Worm (Caenorhabditis elegans): ENCODE data around the gene cest-12.

Gene cest-12

DNA sequence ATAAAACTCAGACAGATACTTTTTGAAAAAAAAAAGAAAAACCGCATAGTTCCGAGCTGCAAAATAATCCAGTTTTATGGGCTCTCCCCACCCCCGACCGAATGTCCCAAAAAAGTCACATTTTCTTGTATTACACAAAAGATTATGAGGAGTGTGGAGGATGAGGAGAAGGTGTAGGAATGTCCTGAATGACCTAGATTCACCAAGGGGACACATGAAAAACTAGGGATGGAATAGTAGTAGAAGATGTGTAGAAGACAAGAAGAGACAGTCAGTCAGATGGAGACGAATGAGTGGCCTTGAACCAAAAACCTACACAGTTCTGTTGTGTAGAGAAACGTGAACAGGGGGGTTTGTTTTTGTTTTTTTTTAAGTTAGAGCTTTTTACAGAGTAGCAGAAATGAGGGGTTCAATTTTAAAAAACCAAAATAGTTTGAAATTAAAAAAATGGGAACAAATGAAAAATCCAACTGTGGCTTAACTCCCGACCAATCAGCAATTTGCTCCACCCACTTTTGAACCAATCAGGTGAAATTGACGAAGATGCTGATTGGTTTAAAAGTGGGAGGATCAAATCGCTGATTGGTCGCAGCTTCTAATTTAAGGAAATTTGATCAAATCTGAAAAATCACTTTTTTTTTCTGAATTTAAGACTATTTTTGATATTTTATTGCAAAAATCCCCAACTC is 35.2 kb upstream of the cest-12 start:
- peak; percentile 34 for TF ChIP-seq nhr-28 (tag; optimal IDR thresholded peaks at IDR 0.05)
- TF ChIP-seq set-16 (GFP tag; IDR thresholded peaks at IDR 0.05), result no peak
- no peak for TF ChIP-seq daf-8 (GFP tag; IDR thresholded peaks at IDR 0.05)
- TF ChIP-seq dmd-8 (GFP tag; IDR thresholded peaks at IDR 0.05), result no peak
- TF ChIP-seq attf-4 (tag; optimal IDR thresholded peaks at IDR 0.05), result no peak
- no peak for TF ChIP-seq spr-3 (GFP tag; optimal IDR thresholded peaks at IDR 0.05)
- no peak for TF ChIP-seq skn-1 (tag; optimal IDR thresholded peaks at IDR 0.05)
- TF ChIP-seq ztf-7 (tag; optimal IDR thresholded peaks at IDR 0.05), result no peak
- TF ChIP-seq ZK546.5 (tag; optimal IDR thresholded peaks at IDR 0.05), result no peak
- TF ChIP-seq nhr-25 (tag; optimal IDR thresholded peaks at IDR 0.05; ENCODE audit: borderline replicate concordance, insufficient read depth), result peak; percentile 60
- TF ChIP-seq aha-1 (tag), result peak; percentile 70
- no peak for TF ChIP-seq lsy-2 (tag; optimal IDR thresholded peaks at IDR 0.05)
- TF ChIP-seq lim-7 (GFP tag; IDR thresholded peaks at IDR 0.05), result no peak
- TF ChIP-seq zip-2 (tag; optimal IDR thresholded peaks at IDR 0.05), result no peak
- TF ChIP-seq lin-29 (GFP tag; IDR thresholded peaks at IDR 0.05), result no peak
- no peak for TF ChIP-seq Y75B8A.6 (GFP tag; IDR thresholded peaks at IDR 0.05)

ce11 chrIII:12139471-12139870 is 32.1 kb upstream of the cest-12 start:
- no peak for TF ChIP-seq attf-4 (tag; optimal IDR thresholded peaks at IDR 0.05)
- no peak for TF ChIP-seq nhr-6 (tag; optimal IDR thresholded peaks at IDR 0.05)
- peak; percentile 8 for TF ChIP-seq nhr-28 (tag; optimal IDR thresholded peaks at IDR 0.05)

- TF ChIP-seq nhr-28 (tag; optimal IDR thresholded peaks at IDR 0.05), result peak; percentile 80
- no peak for TF ChIP-seq F44E2.7 (GFP tag; IDR thresholded peaks at IDR 0.05)
- TF ChIP-seq dve-1 (tag; optimal IDR thresholded peaks at IDR 0.05; ENCODE audit: insufficient read depth), result peak; percentile 26
- TF ChIP-seq pqm-1 (tag; optimal IDR thresholded peaks at IDR 0.05), result peak; percentile 97
- TF ChIP-seq T26A8.4 (GFP tag; IDR thresholded peaks at IDR 0.05), result no peak
- TF ChIP-seq jun-1 (tag; optimal IDR thresholded peaks at IDR 0.05), result no peak
- TF ChIP-seq unc-130 (GFP tag; optimal IDR thresholded peaks at IDR 0.05), result no peak
- no peak for TF ChIP-seq nhr-102 (tag; optimal IDR thresholded peaks at IDR 0.05)
- no peak for TF ChIP-seq ceh-44 (GFP tag; IDR thresholded peaks at IDR 0.05)
- no peak for TF ChIP-seq fkh-10 (GFP tag; optimal IDR thresholded peaks at IDR 0.05)
- no peak for TF ChIP-seq tag-97 (GFP tag; IDR thresholded peaks at IDR 0.05)
- peak; percentile 8 for TF ChIP-seq mep-1 (tag; optimal IDR thresholded peaks at IDR 0.05)
- TF ChIP-seq ctbp-1 (GFP tag; IDR thresholded peaks at IDR 0.05), result no peak
- peak; percentile 53 for TF ChIP-seq hlh-11 (tag; optimal IDR thresholded peaks at IDR 0.05)
- TF ChIP-seq T20F7.1 (GFP tag; optimal IDR thresholded peaks at IDR 0.05), result no peak
- no peak for TF ChIP-seq fos-1 (tag; optimal IDR thresholded peaks at IDR 0.05)
- no peak for TF ChIP-seq ZK337.2 (GFP tag; IDR thresholded peaks at IDR 0.05)
- TF ChIP-seq dmd-6 (GFP tag; IDR thresholded peaks at IDR 0.05), result peak; percentile 45; the same call in 1 of the 2 replicates
- TF ChIP-seq ztf-7 (tag; optimal IDR thresholded peaks at IDR 0.05), result no peak
- no peak for TF ChIP-seq mdl-1 (tag; optimal IDR thresholded peaks at IDR 0.05)
- no peak for TF ChIP-seq nhr-10 (tag; optimal IDR thresholded peaks at IDR 0.05)
- TF ChIP-seq lsy-2 (tag; optimal IDR thresholded peaks at IDR 0.05), result no peak
- no peak for TF ChIP-seq pha-4 (GFP tag; IDR thresholded peaks at IDR 0.05)
- TF ChIP-seq pha-4 (tag; optimal IDR thresholded peaks at IDR 0.05), result no peak
- TF ChIP-seq daf-8 (GFP tag; IDR thresholded peaks at IDR 0.05), result no peak
- TF ChIP-seq nhr-76 (tag; optimal IDR thresholded peaks at IDR 0.05), result no peak
- no peak for TF ChIP-seq Y105C5A.15 (GFP tag; IDR thresholded peaks at IDR 0.05)
- TF ChIP-seq hlh-30 (tag; optimal IDR thresholded peaks at IDR 0.05; ENCODE audit: insufficient read depth), result peak; percentile 43
- no peak for TF ChIP-seq snpc-4 (tag; optimal IDR thresholded peaks at IDR 0.05)
- no peak for TF ChIP-seq F26F4.8 (GFP tag; conservative IDR thresholded peaks at IDR 0.05)
- no peak for TF ChIP-seq zfp-2 (tag; optimal IDR thresholded peaks at IDR 0.05)
- TF ChIP-seq tra-1 (GFP tag; IDR thresholded peaks at IDR 0.05), result no peak
- TF ChIP-seq nhr-48 (tag; optimal IDR thresholded peaks at IDR 0.05), result no peak
- no peak for TF ChIP-seq nhr-237 (tag; optimal IDR thresholded peaks at IDR 0.05)
- no peak for TF ChIP-seq duxl-1 (tag; optimal IDR thresholded peaks at IDR 0.05; ENCODE audit: poor library complexity)
Observed at ce11 chrIII:12138235-12138634, 30.9 kb upstream of the cest-12 start.

Data from whole organism, L4 larva.